Fruit fly (Drosophila melanogaster) whole organism, embryonic: ENCODE data around the gene CG4991.

Source experiments
- CG10267 ChIP-seq: fragments of 200-800 bp; sonication (Bioruptor generic); optimal IDR thresholded peaks from 2 replicates; lab custom pipeline; 2018; ENCODE audit warnings: missing biosample characterization, mild to moderate bottlenecking, missing genetic modification characterization, moderate library complexity
- CG13287 ChIP-seq: fragments of 200-800 bp; sonication (Bioruptor generic); IDR thresholded peaks from 2 replicates; pipeline ENCODE4 v1.3.6; 2022; ENCODE audit warnings: missing biosample characterization, missing genetic modification characterization; ENCODE audit not compliant: partially characterized antibody
- CG15073 ChIP-seq: fragments of 200-800 bp; sonication (Bioruptor generic); optimal IDR thresholded peaks from 2 replicates; lab custom pipeline; 2016; ENCODE audit warnings: missing biosample characterization, missing genetic modification characterization
- CG1647 ChIP-seq: fragments of 200-800 bp; sonication (Bioruptor generic); optimal IDR thresholded peaks from 3 replicates; lab custom pipeline; 2016; ENCODE audit warnings: missing biosample characterization, missing genetic modification characterization
- CG16813 ChIP-seq: fragments of 200-800 bp; sonication (Bioruptor generic); IDR thresholded peaks from 3 replicates; pipeline ENCODE4 v1.3.6; 2022; ENCODE audit warnings: missing biosample characterization, missing genetic modification characterization; ENCODE audit not compliant: partially characterized antibody
- CG17328 ChIP-seq: fragments of 200-800 bp; sonication (Bioruptor generic); IDR thresholded peaks from 2 replicates; pipeline ENCODE4 v1.3.6; 2022; ENCODE audit warnings: missing biosample characterization, missing genetic modification characterization
- CG17385 ChIP-seq: fragments of 200-800 bp; sonication (Bioruptor generic); optimal IDR thresholded peaks from 3 replicates; lab custom pipeline; 2018; ENCODE audit warnings: missing biosample characterization, mild to moderate bottlenecking, missing genetic modification characterization
- CG2120 ChIP-seq: fragments of 200-800 bp; sonication (Bioruptor generic); optimal IDR thresholded peaks from 3 replicates; lab custom pipeline; 2016; ENCODE audit warnings: missing biosample characterization, missing genetic modification characterization
- CG34224 ChIP-seq: fragments of 200-800 bp; sonication (Bioruptor generic); IDR thresholded peaks from 3 replicates; pipeline ENCODE4 v1.3.6; 2022; ENCODE audit warnings: missing biosample characterization, missing genetic modification characterization; ENCODE audit not compliant: partially characterized antibody
- CG3838 ChIP-seq: fragments of 200-800 bp; sonication (Bioruptor generic); optimal IDR thresholded peaks from 3 replicates; lab custom pipeline; 2016; ENCODE audit warnings: missing biosample characterization, missing genetic modification characterization
- CG6175 ChIP-seq: fragments of 200-800 bp; sonication (Bioruptor generic); IDR thresholded peaks from 3 replicates; pipeline ENCODE4 v1.3.6; 2022; ENCODE audit warnings: missing biosample characterization, missing genetic modification characterization
- CG6683 ChIP-seq: fragments of 200-800 bp; sonication (Bioruptor generic); optimal IDR thresholded peaks from 2 replicates; lab custom pipeline; 2017; ENCODE audit warnings: missing biosample characterization, mild to moderate bottlenecking, missing genetic modification characterization, missing genetic modification reagents
- CG6689 ChIP-seq: fragments of 200-800 bp; sonication (Bioruptor generic); IDR thresholded peaks from 2 replicates; pipeline ENCODE4 v1.3.6; 2022; ENCODE audit warnings: missing biosample characterization, missing genetic modification characterization
- CG6791 ChIP-seq: fragments of 200-800 bp; sonication (Bioruptor generic); IDR thresholded peaks from 3 replicates; pipeline ENCODE4 v1.3.6; 2022; ENCODE audit warnings: missing biosample characterization, missing genetic modification characterization; ENCODE audit not compliant: partially characterized antibody
- CG7786 ChIP-seq: fragments of 200-800 bp; sonication (Bioruptor generic); optimal IDR thresholded peaks from 2 replicates; lab custom pipeline; 2016; ENCODE audit warnings: missing biosample characterization, missing genetic modification characterization
- CG8765 ChIP-seq: fragments of 200-800 bp; sonication (Bioruptor generic); IDR thresholded peaks from 2 replicates; pipeline ENCODE4 v1.3.6; 2022; ENCODE audit warnings: missing biosample characterization, missing genetic modification characterization
- CG8924 ChIP-seq: fragments of 200-800 bp; optimal IDR thresholded peaks from 3 replicates; lab custom pipeline; 2019; ENCODE audit warnings: missing biosample characterization, mild to moderate bottlenecking, missing genetic modification characterization, moderate library complexity
- CG8944 ChIP-seq: fragments of 200-800 bp; sonication (Bioruptor generic); optimal IDR thresholded peaks from 3 replicates; lab custom pipeline; 2016; ENCODE audit warnings: missing biosample characterization, missing genetic modification characterization
- CG9817 ChIP-seq: fragments of 200-800 bp; sonication (Bioruptor generic); optimal IDR thresholded peaks from 2 replicates; lab custom pipeline; 2018; ENCODE audit warnings: missing biosample characterization, mild to moderate bottlenecking, missing genetic modification characterization, moderate library complexity
- CHES-1-like ChIP-seq: fragments of 200-800 bp; sonication (Bioruptor generic); optimal IDR thresholded peaks from 2 replicates; lab custom pipeline; 2016; ENCODE audit warnings: missing biosample characterization, missing genetic modification characterization
- Camta ChIP-seq: fragments of 200-800 bp; sonication (Bioruptor generic); optimal IDR thresholded peaks from 2 replicates; lab custom pipeline; 2016; ENCODE audit warnings: missing biosample characterization, missing genetic modification characterization
- Dp ChIP-seq: fragments of 200-800 bp; sonication (Bioruptor generic); optimal IDR thresholded peaks from 2 replicates; lab custom pipeline; 2018; ENCODE audit warnings: missing biosample characterization, mild to moderate bottlenecking, missing genetic modification characterization, moderate library complexity
- Fer2 ChIP-seq: fragments of 200-800 bp; sonication (Bioruptor generic); optimal IDR thresholded peaks from 2 replicates; lab custom pipeline; 2018; ENCODE audit warnings: missing biosample characterization, mild to moderate bottlenecking, missing genetic modification characterization, moderate library complexity
- Gug ChIP-seq: fragments of 200-800 bp; sonication (Bioruptor generic); IDR thresholded peaks from 4 replicates; pipeline ENCODE4 v1.3.6; 2022; ENCODE audit warnings: missing biosample characterization, missing genetic modification characterization
- HHEX ChIP-seq: fragments of 200-800 bp; sonication (Bioruptor generic); optimal IDR thresholded peaks from 3 replicates; lab custom pipeline; 2017; ENCODE audit warnings: missing biosample characterization, mild to moderate bottlenecking, missing genetic modification characterization, missing genetic modification reagents
- Hmr ChIP-seq: fragments of 200-800 bp; sonication (Bioruptor generic); optimal IDR thresholded peaks from 3 replicates; lab custom pipeline; 2017; ENCODE audit warnings: mild to moderate bottlenecking, missing biosample characterization, missing genetic modification reagents, missing genetic modification characterization
- Lhr ChIP-seq: fragments of 200-800 bp; sonication (Bioruptor generic); optimal IDR thresholded peaks from 3 replicates; lab custom pipeline; 2017; ENCODE audit warnings: mild to moderate bottlenecking, missing biosample characterization, missing genetic modification reagents, missing genetic modification characterization
- Neu2 ChIP-seq: fragments of 200-800 bp; sonication (Bioruptor generic); optimal IDR thresholded peaks from 3 replicates; lab custom pipeline; 2016; ENCODE audit warnings: missing biosample characterization, missing genetic modification characterization, borderline replicate concordance
- NfI ChIP-seq: fragments of 200-800 bp; sonication (Bioruptor generic); optimal IDR thresholded peaks from 3 replicates; lab custom pipeline; 2018; ENCODE audit warnings: missing biosample characterization, mild to moderate bottlenecking, missing genetic modification characterization, moderate library complexity
- Oaz ChIP-seq: fragments of 200-800 bp; sonication (Bioruptor generic); IDR thresholded peaks from 2 replicates; pipeline ENCODE4 v1.3.6; 2022; ENCODE audit warnings: missing biosample characterization, missing genetic modification characterization
- Stat92E ChIP-seq, 3 experiments: fragments of >200 bp in 2 of 3; fragments of 200-800 bp in 1 of 3; sonication (Bioruptor generic) in 1 of 3; optimal IDR thresholded peaks; 2 replicates each; lab custom pipeline; 2017 to 2019; ENCODE audit warnings: missing biosample characterization in 3 of 3, missing genetic modification characterization in 3 of 3, mild to moderate bottlenecking in 1 of 3, moderate library complexity in 1 of 3
- Xrp1 ChIP-seq: fragments of 200-800 bp; sonication (Bioruptor generic); IDR thresholded peaks from 2 replicates; pipeline ENCODE4 v1.3.6; 2022; ENCODE audit warnings: missing biosample characterization, missing genetic modification characterization
- bab2 ChIP-seq: fragments of 200-800 bp; sonication (Bioruptor generic); optimal IDR thresholded peaks from 2 replicates; lab custom pipeline; 2016; ENCODE audit warnings: missing biosample characterization, missing genetic modification characterization
- bigmax ChIP-seq: fragments of 200-800 bp; sonication (Bioruptor generic); optimal IDR thresholded peaks from 2 replicates; lab custom pipeline; 2018; ENCODE audit warnings: missing biosample characterization, mild to moderate bottlenecking, missing genetic modification characterization
- br ChIP-seq: fragments of >200 bp; optimal IDR thresholded peaks from 2 replicates; lab custom pipeline; 2017
- cg ChIP-seq: fragments of 200-800 bp; sonication (Bioruptor generic); optimal IDR thresholded peaks from 3 replicates; lab custom pipeline; 2019; ENCODE audit warnings: missing biosample characterization, mild to moderate bottlenecking, missing genetic modification characterization, moderate library complexity
- esg ChIP-seq: fragments of 200-800 bp; sonication (Bioruptor generic); conservative IDR thresholded peaks from 2 replicates; pipeline ENCODE4 v1.3.6; 2022; ENCODE audit warnings: missing biosample characterization, missing genetic modification characterization
- exex ChIP-seq: fragments of 200-800 bp; sonication (Bioruptor generic); optimal IDR thresholded peaks from 4 replicates; lab custom pipeline; 2018; ENCODE audit warnings: missing biosample characterization, mild to moderate bottlenecking, missing genetic modification characterization, moderate library complexity
- nau ChIP-seq: fragments of 200-800 bp; sonication (Bioruptor generic); optimal IDR thresholded peaks from 3 replicates; lab custom pipeline; 2017; ENCODE audit warnings: missing biosample characterization, mild to moderate bottlenecking, missing genetic modification characterization, missing genetic modification reagents
- org-1 ChIP-seq: fragments of 200-800 bp; sonication (Bioruptor generic); optimal IDR thresholded peaks from 2 replicates; lab custom pipeline; 2017; ENCODE audit warnings: missing biosample characterization, missing genetic modification characterization
- pita ChIP-seq: fragments of 200-800 bp; sonication (Bioruptor generic); optimal IDR thresholded peaks from 2 replicates; lab custom pipeline; 2017; ENCODE audit warnings: missing biosample characterization, mild to moderate bottlenecking, missing genetic modification characterization
- psq ChIP-seq: fragments of 200-800 bp; sonication (Bioruptor generic); optimal IDR thresholded peaks from 2 replicates; lab custom pipeline; 2017; ENCODE audit warnings: missing biosample characterization, missing genetic modification characterization
- salm ChIP-seq: fragments of 200-800 bp; sonication (Bioruptor generic); optimal IDR thresholded peaks from 2 replicates; lab custom pipeline; 2018; ENCODE audit warnings: missing biosample characterization, mild to moderate bottlenecking, missing genetic modification characterization
- schlank ChIP-seq: fragments of 200-800 bp; sonication (Bioruptor generic); optimal IDR thresholded peaks from 2 replicates; lab custom pipeline; 2018; ENCODE audit warnings: missing biosample characterization, mild to moderate bottlenecking, missing genetic modification characterization
- sens-2 ChIP-seq: fragments of 200-800 bp; sonication (Bioruptor generic); IDR thresholded peaks from 2 replicates; pipeline ENCODE4 v1.3.6; 2022; ENCODE audit warnings: missing biosample characterization, missing genetic modification characterization
- sob ChIP-seq: fragments of 200-800 bp; sonication (Bioruptor generic); IDR thresholded peaks from 2 replicates; pipeline ENCODE4 v1.3.6; 2022; ENCODE audit warnings: missing biosample characterization, missing genetic modification characterization
- tgo ChIP-seq: fragments of 200-800 bp; sonication (Bioruptor generic); IDR thresholded peaks from 3 replicates; pipeline ENCODE4 v1.3.6; 2022; ENCODE audit warnings: missing biosample characterization, missing genetic modification characterization
- trh ChIP-seq: fragments of 200-800 bp; sonication (Bioruptor generic); optimal IDR thresholded peaks from 2 replicates; lab custom pipeline; 2016; ENCODE audit warnings: missing biosample characterization, missing genetic modification characterization
- yki ChIP-seq: fragments of >200 bp; optimal IDR thresholded peaks from 3 replicates; lab custom pipeline; 2018
- zen ChIP-seq: fragments of 200-800 bp; sonication (Bioruptor generic); optimal IDR thresholded peaks from 3 replicates; lab custom pipeline; 2018; ENCODE audit warnings: missing biosample characterization, mild to moderate bottlenecking, missing genetic modification characterization, moderate library complexity

Gene CG4991

DNA sequence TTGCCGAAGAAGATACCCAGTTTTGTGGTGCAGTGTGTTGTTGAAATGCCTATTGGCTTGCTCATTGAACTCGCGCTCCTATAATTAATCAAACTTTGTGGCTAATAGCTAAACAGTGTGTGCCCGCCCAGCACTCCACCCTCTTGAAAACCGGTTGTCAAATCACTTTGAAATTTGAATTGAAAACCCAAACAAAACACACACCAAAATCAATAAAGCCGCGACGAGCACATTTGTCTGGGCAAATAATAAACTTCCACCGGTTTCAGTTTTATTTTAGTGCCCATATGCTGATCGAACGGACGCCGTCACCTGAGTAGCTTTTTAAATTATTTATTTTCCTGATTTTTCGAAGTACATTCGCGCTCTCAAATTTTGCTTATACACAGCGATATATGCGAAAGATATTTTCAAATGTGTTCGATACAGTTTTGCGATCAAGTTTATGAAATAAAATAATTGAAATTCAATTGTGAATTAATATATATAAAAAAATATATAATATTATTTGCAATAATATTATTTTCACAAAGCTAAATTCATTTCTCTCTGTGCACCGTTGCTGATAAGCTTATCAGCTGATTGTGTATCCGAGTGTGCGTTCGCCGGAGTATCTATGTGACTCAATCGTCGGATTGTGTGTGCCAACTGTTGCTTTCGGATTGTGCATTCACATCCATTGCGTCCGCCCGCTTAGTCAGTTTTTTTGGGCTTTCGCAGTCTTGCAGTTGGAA is 38.2 kb downstream of the CG4991 start (continued):
- TF ChIP-seq CG16813 (GFP tag; lab: Robert Waterston, UW) (no peak), CG8765 (GFP tag; lab: Robert Waterston, UW) (no peak), pita (no peak), CG6689 (GFP tag; lab: Robert Waterston, UW) (peak; percentile 77), exex (peak; percentile 62), Lhr (GFP tag; lab: Kevin White, UChicago) (no peak), zen (tag; lab: Kevin White, UChicago) (peak; percentile 53), HHEX (GFP tag; lab: Kevin White, UChicago) (peak; percentile 81), sens-2 (GFP tag; lab: Robert Waterston, UW) (peak; percentile 41; the same call in 1 of the 2 replicates), CG6175 (GFP tag; lab: Robert Waterston, UW) (no peak), Dp (GFP tag; lab: Kevin White, UChicago) (no peak), Oaz (GFP tag; lab: Robert Waterston, UW) (peak; percentile 46; the same call in 1 of the 2 replicates), nau (peak; percentile 56), CG1647 (GFP tag; lab: Kevin White, UChicago) (no peak), Gug (no peak; the same call in 3 of the 4 replicates), Stat92E (GFP tag; optimal IDR thresholded peaks at IDR 0.05; lab: Kevin White, UChicago) (no peak), Fer2 (tag; lab: Kevin White, UChicago) (peak; percentile 53), tgo (GFP tag; lab: Robert Waterston, UW) (peak; percentile 77), Xrp1 (GFP tag; lab: Robert Waterston, UW) (peak; percentile 84), CG13287 (GFP tag; lab: Robert Waterston, UW) (no peak), CHES-1-like (GFP tag; lab: Kevin White, UChicago) (no peak), yki (lab: Kevin White, UChicago) (no peak), schlank (no peak), CG8924 (tag; lab: Kevin White, UChicago) (peak; percentile 92), bigmax (GFP tag; lab: Kevin White, UChicago) (no peak), Neu2 (GFP tag; lab: Kevin White, UChicago) (no peak), esg (GFP tag; lab: Robert Waterston, UW) (peak; percentile 73), CG6791 (GFP tag; lab: Robert Waterston, UW) (no peak), CG34224 (GFP tag; lab: Robert Waterston, UW) (no peak), org-1 (GFP tag; lab: Kevin White, UChicago) (peak; percentile 64), CG17328 (peak; percentile 83), CG9817 (tag; lab: Kevin White, UChicago) (peak; percentile 60), trh (GFP tag; lab: Kevin White, UChicago) (peak; percentile 51), Camta (GFP tag; lab: Kevin White, UChicago) (peak; percentile 35), CG3838 (GFP tag; lab: Kevin White, UChicago) (no peak), psq (GFP tag; lab: Kevin White, UChicago) (peak; percentile 30), salm (tag; lab: Kevin White, UChicago) (peak; percentile 71), CG6683 (GFP tag; lab: Kevin White, UChicago) (peak; percentile 78), CG2120 (GFP tag; lab: Kevin White, UChicago) (peak; percentile 65), NfI (peak; percentile 83), CG10267 (tag; lab: Kevin White, UChicago) (peak; percentile 77), bab2 (GFP tag; lab: Kevin White, UChicago) (peak; percentile 17), br (lab: Kevin White, UChicago) (no peak), cg (GFP tag; lab: Kevin White, UChicago) (peak; percentile 19), CG15073 (GFP tag; lab: Kevin White, UChicago) (no peak), Hmr (GFP tag; lab: Kevin White, UChicago) (peak; percentile 87), sob (GFP tag; lab: Robert Waterston, UW) (peak; percentile 73), CG17385 (GFP tag; lab: Kevin White, UChicago) (peak; percentile 84), CG7786 (GFP tag; lab: Kevin White, UChicago) (no peak), CG8944 (no peak)
